Worm (Caenorhabditis elegans) whole organism, late embryonic: Measurements from ENCODE around the gene dylt-2.
A peak's percentile ranks its signal among the peaks of the same experiment; 100 is the strongest.

Source experiments
- C08G9.2 ChIP-seq: sonication (generic microtip); optimal IDR thresholded peaks from 2 replicates; lab custom pipeline; 2016; ENCODE audit warnings: mild to moderate bottlenecking, missing genetic modification characterization, moderate library complexity, missing compliant biosample characterization
- K02D7.2 ChIP-seq: sonication (generic microtip); optimal IDR thresholded peaks from 2 replicates; lab custom pipeline; 2017; ENCODE audit warnings: mild to moderate bottlenecking, missing genetic modification characterization, missing compliant biosample characterization
- K09A11.1 ChIP-seq: sonication (generic microtip); optimal IDR thresholded peaks from 2 replicates; lab custom pipeline; 2017; ENCODE audit warnings: antibody characterized with exemption, mild to moderate bottlenecking, missing genetic modification characterization, missing compliant biosample characterization; ENCODE audit not compliant: insufficient read depth
- Y22D7AL.16 ChIP-seq: sonication (generic microtip); optimal IDR thresholded peaks from 2 replicates; lab custom pipeline; 2016; ENCODE audit warnings: missing genetic modification characterization, missing compliant biosample characterization
- ahr-1 ChIP-seq: sonication (generic microtip); optimal IDR thresholded peaks from 2 replicates; lab custom pipeline; 2016; ENCODE audit warnings: missing genetic modification characterization, missing compliant biosample characterization
- ceh-14 ChIP-seq: sonication (generic microtip); optimal IDR thresholded peaks from 2 replicates; lab custom pipeline; 2016; ENCODE audit warnings: missing genotype, missing genetic modification characterization, missing compliant biosample characterization
- ceh-19 ChIP-seq: fragments of 200-800 bp; sonication (Bioruptor generic); optimal IDR thresholded peaks from 2 replicates; lab custom pipeline; 2018; ENCODE audit warnings: mild to moderate bottlenecking, missing genetic modification characterization, missing compliant biosample characterization
- ceh-2 ChIP-seq: sonication (generic microtip); optimal IDR thresholded peaks from 2 replicates; lab custom pipeline; 2016; ENCODE audit warnings: missing genotype, missing genetic modification characterization, missing compliant biosample characterization
- ceh-22 ChIP-seq: sonication (generic microtip); optimal IDR thresholded peaks from 2 replicates; lab custom pipeline; 2017; ENCODE audit warnings: missing biosample characterization, missing genetic modification characterization
- ceh-24 ChIP-seq: sonication (generic microtip); optimal IDR thresholded peaks from 2 replicates; lab custom pipeline; 2016; ENCODE audit warnings: mild to moderate bottlenecking, missing genetic modification characterization, missing compliant biosample characterization
- ceh-31 ChIP-seq: sonication (generic microtip); optimal IDR thresholded peaks from 2 replicates; lab custom pipeline; 2016; ENCODE audit warnings: missing genetic modification characterization, missing compliant biosample characterization
- ceh-34 ChIP-seq: sonication (generic microtip); optimal IDR thresholded peaks from 2 replicates; lab custom pipeline; 2016; ENCODE audit warnings: mild to moderate bottlenecking, missing genetic modification characterization, missing compliant biosample characterization
- ceh-45 ChIP-seq: fragments of 200-800 bp; sonication (Bioruptor generic); IDR thresholded peaks from 2 replicates; pipeline ENCODE4 v1.3.6; 2022; ENCODE audit warnings: missing genetic modification reagents, missing genetic modification characterization, missing compliant biosample characterization
- ceh-48 ChIP-seq: sonication (generic microtip); optimal IDR thresholded peaks from 2 replicates; lab custom pipeline; 2016; ENCODE audit warnings: missing genetic modification characterization, inconsistent platforms, missing compliant biosample characterization
- ceh-9 ChIP-seq: sonication (generic microtip); optimal IDR thresholded peaks from 2 replicates; lab custom pipeline; 2016; ENCODE audit warnings: mild to moderate bottlenecking, missing genetic modification characterization, inconsistent platforms, missing compliant biosample characterization
- che-1 ChIP-seq: sonication (generic microtip); optimal IDR thresholded peaks from 2 replicates; lab custom pipeline; 2016; ENCODE audit warnings: mild to moderate bottlenecking, missing genetic modification characterization, missing compliant biosample characterization
- dmd-4 ChIP-seq: sonication (generic microtip); optimal IDR thresholded peaks from 2 replicates; lab custom pipeline; 2016; ENCODE audit warnings: borderline replicate concordance, missing genetic modification characterization, missing compliant biosample characterization
- dve-1 ChIP-seq: sonication (generic microtip); optimal IDR thresholded peaks from 2 replicates; lab custom pipeline; 2017; ENCODE audit warnings: antibody characterized with exemption, mild to moderate bottlenecking, missing genetic modification characterization, missing compliant biosample characterization
- elt-4 ChIP-seq: sonication (generic microtip); optimal IDR thresholded peaks from 2 replicates; lab custom pipeline; 2016; ENCODE audit warnings: missing genetic modification characterization, missing compliant biosample characterization
- eyg-1 ChIP-seq: sonication (generic microtip); optimal IDR thresholded peaks from 2 replicates; lab custom pipeline; 2016; ENCODE audit warnings: missing genotype, missing genetic modification characterization, missing compliant biosample characterization
- fax-1 ChIP-seq: sonication (generic microtip); optimal IDR thresholded peaks from 2 replicates; lab custom pipeline; 2016; ENCODE audit warnings: missing genotype, missing genetic modification characterization, missing compliant biosample characterization
- fkh-6 ChIP-seq: sonication (generic microtip); optimal IDR thresholded peaks from 2 replicates; lab custom pipeline; 2016; ENCODE audit warnings: missing genetic modification characterization, missing compliant biosample characterization
- hlh-13 ChIP-seq: fragments of 200-800 bp; sonication (Bioruptor generic); optimal IDR thresholded peaks from 2 replicates; lab custom pipeline; 2018; ENCODE audit warnings: mild to moderate bottlenecking, missing genetic modification characterization, missing compliant biosample characterization
- hlh-15 ChIP-seq: sonication (generic microtip); optimal IDR thresholded peaks from 2 replicates; lab custom pipeline; 2016; ENCODE audit warnings: missing genetic modification characterization, missing compliant biosample characterization
- hlh-6 ChIP-seq: sonication (generic microtip); optimal IDR thresholded peaks from 2 replicates; lab custom pipeline; 2016; ENCODE audit warnings: missing genotype, missing genetic modification characterization, missing compliant biosample characterization
- hlh-8 ChIP-seq: sonication (generic microtip); optimal IDR thresholded peaks from 2 replicates; lab custom pipeline; 2016; ENCODE audit warnings: missing genotype, missing genetic modification characterization, missing compliant biosample characterization
- lim-6 ChIP-seq: sonication (generic microtip); optimal IDR thresholded peaks from 2 replicates; lab custom pipeline; 2016; ENCODE audit warnings: missing genetic modification characterization, missing compliant biosample characterization
- lin-11 ChIP-seq: fragments of 200-800 bp; sonication (Bioruptor generic); optimal IDR thresholded peaks from 2 replicates; lab custom pipeline; 2018; ENCODE audit warnings: mild to moderate bottlenecking, missing genetic modification characterization, missing compliant biosample characterization
- madf-2 ChIP-seq: sonication (generic microtip); optimal IDR thresholded peaks from 2 replicates; lab custom pipeline; 2017; ENCODE audit warnings: missing genetic modification characterization, missing compliant biosample characterization
- nfya-1 ChIP-seq: sonication (generic microtip); optimal IDR thresholded peaks from 2 replicates; lab custom pipeline; 2017; ENCODE audit warnings: missing genetic modification characterization, mild to moderate bottlenecking, missing compliant biosample characterization, antibody characterized with exemption, moderate library complexity
- nhr-11 ChIP-seq: fragments of 150-350 bp; optimal IDR thresholded peaks from 2 replicates; lab custom pipeline; 2014; ENCODE audit warnings: missing biosample characterization, missing genetic modification characterization
- nhr-232 ChIP-seq: sonication (generic microtip); optimal IDR thresholded peaks from 2 replicates; lab custom pipeline; 2016; ENCODE audit warnings: missing genetic modification characterization, missing compliant biosample characterization
- npax-4 ChIP-seq: sonication (generic microtip); optimal IDR thresholded peaks from 2 replicates; lab custom pipeline; 2016; ENCODE audit warnings: missing genetic modification characterization, missing compliant biosample characterization
- pag-3 ChIP-seq: sonication (generic microtip); optimal IDR thresholded peaks from 2 replicates; lab custom pipeline; 2016; ENCODE audit warnings: missing compliant biosample characterization, missing genetic modification characterization, borderline replicate concordance
- pat-9 ChIP-seq: fragments of 200-800 bp; sonication (Bioruptor generic); optimal IDR thresholded peaks from 2 replicates; lab custom pipeline; 2018; ENCODE audit warnings: mild to moderate bottlenecking, missing genetic modification characterization, moderate library complexity, missing compliant biosample characterization
- pha-4 ChIP-seq: fragments of 150-350 bp; optimal IDR thresholded peaks from 2 replicates; lab custom pipeline; 2018; ENCODE audit warnings: missing biosample characterization, missing genetic modification reagents, missing genetic modification characterization
- pqm-1 ChIP-seq: sonication (generic microtip); optimal IDR thresholded peaks from 2 replicates; lab custom pipeline; 2016; ENCODE audit warnings: missing genetic modification characterization, missing compliant biosample characterization
- ref-2 ChIP-seq: sonication (generic microtip); optimal IDR thresholded peaks from 2 replicates; lab custom pipeline; 2016; ENCODE audit warnings: missing genetic modification characterization, missing compliant biosample characterization
- sox-2 ChIP-seq: fragments of 200-800 bp; sonication (Bioruptor generic); IDR thresholded peaks from 2 replicates; pipeline ENCODE4 v1.3.6; 2022; ENCODE audit warnings: missing genetic modification reagents, missing genetic modification characterization, missing compliant biosample characterization
- syd-9 ChIP-seq: sonication (generic microtip); optimal IDR thresholded peaks from 2 replicates; lab custom pipeline; 2016; ENCODE audit warnings: mild to moderate bottlenecking, missing genetic modification characterization, moderate library complexity, missing compliant biosample characterization
- unc-55 ChIP-seq: sonication (generic microtip); optimal IDR thresholded peaks from 2 replicates; lab custom pipeline; 2017; ENCODE audit warnings: missing biosample characterization, missing genetic modification reagents, missing genetic modification characterization
- zip-5 ChIP-seq: sonication (generic microtip); optimal IDR thresholded peaks from 2 replicates; lab custom pipeline; 2016; ENCODE audit warnings: missing genetic modification characterization, missing compliant biosample characterization
- ztf-16 ChIP-seq: sonication (generic microtip); optimal IDR thresholded peaks from 2 replicates; lab custom pipeline; 2017; ENCODE audit warnings: missing genetic modification characterization, missing compliant biosample characterization

The dylt-2 gene

DNA sequence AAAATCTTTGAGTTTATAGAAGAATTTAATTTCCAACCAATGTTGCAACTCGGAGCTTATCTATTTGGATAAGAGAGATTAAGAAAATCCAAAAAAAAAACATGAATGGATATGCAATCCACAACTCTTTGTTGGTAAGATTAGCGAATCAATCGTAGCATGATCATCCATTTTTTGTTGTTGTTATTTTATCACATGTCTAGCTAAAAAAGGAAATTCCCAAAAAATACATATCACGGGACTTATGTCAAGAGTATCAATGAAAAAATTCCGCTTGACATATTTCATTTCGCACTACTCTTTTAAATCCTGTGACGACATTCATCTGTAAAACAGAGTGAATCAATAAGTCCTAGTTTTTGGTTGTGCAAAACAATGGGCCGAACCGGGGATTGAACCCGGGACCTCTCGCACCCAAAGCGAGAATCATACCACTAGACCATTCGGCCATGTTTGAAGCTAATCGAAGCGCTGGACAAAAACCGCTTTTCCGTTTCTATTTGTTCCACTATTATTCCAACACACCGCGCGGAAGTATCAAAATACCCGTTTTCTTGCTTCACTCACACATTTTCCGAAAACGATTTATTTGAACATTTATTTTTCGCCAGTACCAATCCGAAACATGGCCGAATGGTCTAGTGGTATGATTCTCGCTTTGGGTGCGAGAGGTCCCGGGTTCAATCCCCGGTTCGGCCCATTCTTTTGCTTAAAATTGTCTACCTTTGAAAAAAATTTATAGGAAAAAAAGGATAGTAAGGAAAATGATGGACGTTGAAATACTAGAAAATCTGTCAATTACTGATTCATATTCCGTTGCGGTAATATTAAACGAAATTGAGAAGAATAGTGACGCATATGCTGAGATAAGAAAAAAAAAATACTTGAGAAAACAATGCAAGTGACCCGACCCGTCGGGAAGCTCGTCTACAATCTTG lies 29.4 kb upstream of the dylt-2 start (continued):
- TF ChIP-seq madf-2 (no peak), hlh-8 (tag; lab: Kevin White, UChicago) (no peak), ceh-48 (no peak), che-1 (tag; lab: Kevin White, UChicago) (peak; percentile 50), dmd-4 (tag; lab: Kevin White, UChicago) (peak; percentile 35), Y22D7AL.16 (no peak), npax-4 (tag; lab: Kevin White, UChicago) (no peak), ahr-1 (tag; lab: Kevin White, UChicago) (no peak), hlh-15 (no peak), pqm-1 (no peak), unc-55 (GFP tag; lab: Kevin White, UChicago) (no peak), ceh-9 (tag; lab: Kevin White, UChicago) (no peak), ceh-2 (peak; percentile 7), ztf-16 (tag; lab: Kevin White, UChicago) (peak; percentile 5), pag-3 (tag; lab: Kevin White, UChicago) (no peak), ceh-34 (tag; lab: Kevin White, UChicago) (no peak), syd-9 (tag; lab: Kevin White, UChicago) (no peak), eyg-1 (tag; lab: Kevin White, UChicago) (no peak), K09A11.1 (tag; lab: Kevin White, UChicago) (no peak), ceh-14 (tag; lab: Kevin White, UChicago) (no peak), zip-5 (no peak), pat-9 (tag; lab: Kevin White, UChicago) (no peak), nfya-1 (no peak), ceh-22 (tag; lab: Kevin White, UChicago) (no peak), C08G9.2 (no peak), pha-4 (tag; lab: Kevin White, UChicago) (no peak), lim-6 (no peak), sox-2 (GFP tag; lab: Robert Waterston, UW) (no peak), lin-11 (peak; percentile 35), fax-1 (tag; lab: Kevin White, UChicago) (no peak), hlh-6 (tag; lab: Kevin White, UChicago) (peak; percentile 42), ceh-45 (GFP tag; lab: Robert Waterston, UW) (no peak), elt-4 (no peak), K02D7.2 (tag; lab: Kevin White, UChicago) (no peak), ceh-19 (GFP tag; lab: Kevin White, UChicago) (peak; percentile 15), nhr-11 (tag; lab: Kevin White, UChicago) (no peak), ceh-24 (no peak), ceh-31 (peak; percentile 30)

DNA sequence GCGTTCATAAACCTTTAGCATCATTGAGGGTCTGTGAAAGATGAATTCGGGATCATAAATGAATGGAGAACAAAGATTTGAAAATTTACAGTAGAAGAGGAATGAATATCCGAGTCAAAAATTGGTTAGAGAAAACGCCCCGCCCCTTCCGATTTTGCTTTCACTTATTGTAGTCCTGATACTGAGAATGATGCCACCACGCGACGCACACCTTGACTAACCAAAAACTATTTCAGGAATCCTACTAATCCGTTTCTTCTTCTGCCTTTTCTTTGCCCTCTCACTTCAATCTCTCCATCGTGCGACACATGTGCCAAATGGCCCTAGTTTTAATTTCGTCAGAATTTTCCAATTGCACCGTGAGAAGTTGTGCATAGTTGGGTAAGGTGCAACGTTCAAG lies 23.5 kb upstream of the dylt-2 start:
- TF ChIP-seq hlh-13 (GFP tag; lab: Kevin White, UChicago) (no peak), fkh-6 (tag; lab: Kevin White, UChicago) (no peak), unc-55 (GFP tag; lab: Kevin White, UChicago) (no peak), K09A11.1 (tag; lab: Kevin White, UChicago) (no peak), dve-1 (no peak), pqm-1 (no peak), dmd-4 (tag; lab: Kevin White, UChicago) (no peak), nhr-232 (no peak), ref-2 (tag; lab: Kevin White, UChicago) (no peak)
